Worm (Caenorhabditis elegans): ENCODE data around the gene Y57A10A.29.

Y57A10A.29 gene

DNA sequence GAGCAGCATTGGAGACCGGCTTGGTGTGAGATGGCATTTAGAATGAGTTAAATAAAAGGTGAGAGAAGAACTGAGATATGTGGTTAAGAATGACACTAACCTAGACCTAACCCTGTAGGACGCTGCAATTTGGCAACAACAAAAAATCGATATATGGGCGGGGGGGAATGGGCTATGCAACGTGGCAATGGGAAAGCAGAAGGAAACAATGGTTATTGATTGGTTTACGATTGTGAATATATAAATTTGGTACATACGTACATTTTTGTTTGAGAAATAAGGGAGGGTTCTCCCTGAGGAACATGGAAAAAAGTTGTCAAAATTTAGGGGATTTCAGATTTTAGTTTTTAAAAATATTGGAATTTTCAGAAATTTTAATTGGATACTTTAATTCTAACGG lies 30.3 kb upstream of the Y57A10A.29 start, which contains the start of gene tag-276:
tag-276 (minus strand) TSS at position 101 of the 400 bp plus-strand sequence.
- TF ChIP-seq flh-1 (GFP tag; optimal IDR thresholded peaks at IDR 0.05): no peak
- no peak for TF ChIP-seq nhr-2 (tag; optimal IDR thresholded peaks at IDR 0.05)
- TF ChIP-seq snpc-4 (tag; optimal IDR thresholded peaks at IDR 0.05): no peak
- TF ChIP-seq bed-3 (GFP tag; optimal IDR thresholded peaks at IDR 0.05): no peak
- TF ChIP-seq zip-8 (tag; optimal IDR thresholded peaks at IDR 0.05): no peak
- TF ChIP-seq ceh-43 (GFP tag; optimal IDR thresholded peaks at IDR 0.05): no peak
- no peak for TF ChIP-seq mab-5 (tag; optimal IDR thresholded peaks at IDR 0.05)
- TF ChIP-seq lin-13 (tag; optimal IDR thresholded peaks at IDR 0.05): no peak
- TF ChIP-seq nhr-28 (tag; optimal IDR thresholded peaks at IDR 0.05): no peak
- no peak for TF ChIP-seq unc-62 (GFP tag; optimal IDR thresholded peaks at IDR 0.05)
- no peak for TF ChIP-seq mls-2 (tag; optimal IDR thresholded peaks at IDR 0.05)
- TF ChIP-seq lsy-2 (tag; optimal IDR thresholded peaks at IDR 0.05): no peak
- no peak for TF ChIP-seq cnd-1 (tag; optimal IDR thresholded peaks at IDR 0.05)
- TF ChIP-seq ceh-83 (GFP tag; optimal IDR thresholded peaks at IDR 0.05): no peak
- TF ChIP-seq sptf-1 (tag; optimal IDR thresholded peaks at IDR 0.05): no peak
- no peak for TF ChIP-seq ztf-11 (tag; optimal IDR thresholded peaks at IDR 0.05)
- TF ChIP-seq mep-1 (tag; optimal IDR thresholded peaks at IDR 0.05): no peak
- TF ChIP-seq tbx-8 (GFP tag; optimal IDR thresholded peaks at IDR 0.05): no peak
- no peak for TF ChIP-seq blmp-1 (tag; optimal IDR thresholded peaks at IDR 0.05)

ce11 chrII:12255545-12256233 lies 23.7 kb upstream of the Y57A10A.29 start:
- no peak for TF ChIP-seq nhr-237 (tag; optimal IDR thresholded peaks at IDR 0.05)
- TF ChIP-seq ztf-11 (tag; optimal IDR thresholded peaks at IDR 0.05): no peak
- no peak for TF ChIP-seq flh-1 (GFP tag; optimal IDR thresholded peaks at IDR 0.05)
- peak; percentile 38 for TF ChIP-seq ces-1 (GFP tag; optimal IDR thresholded peaks at IDR 0.05)
- TF ChIP-seq elt-1 (tag; optimal IDR thresholded peaks at IDR 0.05; ENCODE audit: borderline replicate concordance, insufficient read depth): no peak

ce11 chrII:12256528-12256927 lies 22.8 kb upstream of the Y57A10A.29 start, which contains the start of gene parn-2:
Gene parn-2 (minus strand): TSS chrII:12256628.
- TF ChIP-seq unc-120 (tag; optimal IDR thresholded peaks at IDR 0.05; ENCODE audit: poor library complexity, severe bottlenecking): no peak
- TF ChIP-seq ham-2 (GFP tag; optimal IDR thresholded peaks at IDR 0.05): no peak
- TF ChIP-seq zip-8 (tag; optimal IDR thresholded peaks at IDR 0.05): no peak
- TF ChIP-seq elt-3 (tag; optimal IDR thresholded peaks at IDR 0.05): no peak
- TF ChIP-seq flh-1 (GFP tag; optimal IDR thresholded peaks at IDR 0.05): no peak
- TF ChIP-seq blmp-1 (tag; optimal IDR thresholded peaks at IDR 0.05): no peak
- TF ChIP-seq nhr-237 (tag; optimal IDR thresholded peaks at IDR 0.05): no peak
- TF ChIP-seq mls-2 (tag; optimal IDR thresholded peaks at IDR 0.05): no peak
- no peak for TF ChIP-seq mab-5 (tag; optimal IDR thresholded peaks at IDR 0.05)
- no peak for TF ChIP-seq unc-62 (GFP tag; optimal IDR thresholded peaks at IDR 0.05)
- TF ChIP-seq drap-1 (GFP tag; optimal IDR thresholded peaks at IDR 0.05): no peak
- TF ChIP-seq lin-32 (GFP tag; optimal IDR thresholded peaks at IDR 0.05): no peak
- TF ChIP-seq ztf-11 (tag; optimal IDR thresholded peaks at IDR 0.05): no peak
- no peak for TF ChIP-seq hlh-1 (tag; optimal IDR thresholded peaks at IDR 0.05)
- TF ChIP-seq unc-39 (tag; optimal IDR thresholded peaks at IDR 0.05): no peak
- TF ChIP-seq ceh-83 (GFP tag; optimal IDR thresholded peaks at IDR 0.05): no peak
- TF ChIP-seq lin-13 (tag; optimal IDR thresholded peaks at IDR 0.05): no peak
- TF ChIP-seq pha-4 (tag; optimal IDR thresholded peaks at IDR 0.05): no peak

- no peak for TF ChIP-seq mab-5 (tag; optimal IDR thresholded peaks at IDR 0.05)
- TF ChIP-seq mls-2 (tag; optimal IDR thresholded peaks at IDR 0.05): no peak
- TF ChIP-seq ceh-83 (GFP tag; optimal IDR thresholded peaks at IDR 0.05): no peak
- no peak for TF ChIP-seq lin-13 (tag; optimal IDR thresholded peaks at IDR 0.05)
- TF ChIP-seq ztf-11 (tag; optimal IDR thresholded peaks at IDR 0.05): no peak
- TF ChIP-seq lin-32 (GFP tag; optimal IDR thresholded peaks at IDR 0.05): no peak
- no peak for TF ChIP-seq hlh-1 (tag; optimal IDR thresholded peaks at IDR 0.05)
- TF ChIP-seq unc-120 (tag; optimal IDR thresholded peaks at IDR 0.05; ENCODE audit: poor library complexity, severe bottlenecking): no peak
- no peak for TF ChIP-seq ham-2 (GFP tag; optimal IDR thresholded peaks at IDR 0.05)
- TF ChIP-seq M03D4.4 (tag; optimal IDR thresholded peaks at IDR 0.05): no peak
- TF ChIP-seq unc-39 (tag; optimal IDR thresholded peaks at IDR 0.05): no peak
These were observed 22.3 kb upstream of the Y57A10A.29 start for ce11 chrII:12257095-12257494.
